Worm (Caenorhabditis elegans) whole organism, L4/young adult: ENCODE results near the gene gln-1.

Experiments
- W03F9.2 ChIP-seq: fragments of 150-350 bp; optimal IDR thresholded peaks from 2 replicates; lab custom pipeline; 2014; ENCODE audit warnings: missing biosample characterization, missing genetic modification characterization
- dao-5 ChIP-seq: sonication (generic microtip); optimal IDR thresholded peaks from 2 replicates; lab custom pipeline; 2016; ENCODE audit warnings: missing genotype, missing genetic modification characterization, moderate library complexity, missing compliant biosample characterization
- him-1 ChIP-seq: sonication (generic microtip); optimal IDR thresholded peaks from 2 replicates; lab custom pipeline; 2016; ENCODE audit warnings: missing genotype, missing genetic modification reagents, missing genetic modification characterization, missing compliant biosample characterization

gln-1 gene

ce11 chrX:6085824-6086223, 27.8 kb downstream of the gln-1 start, which contains the start of gene C45B2.1:
Gene C45B2.1 (plus strand): TSS chrX:6086124.
- TF ChIP-seq W03F9.2: no peak
- TF ChIP-seq him-1 (tag; lab: Kevin White, UChicago): no peak
- TF ChIP-seq dao-5 (tag; lab: Kevin White, UChicago): no peak

ce11 chrX:6087676-6088075, 29.6 kb downstream of the gln-1 start, which contains the start of gene C45B2.8:
Gene C45B2.8 (plus strand): TSS chrX:6087976.
- TF ChIP-seq dao-5 (tag; lab: Kevin White, UChicago) (no peak), him-1 (tag; lab: Kevin White, UChicago) (no peak), W03F9.2 (no peak)

- no peak for TF ChIP-seq dao-5 (tag; lab: Kevin White, UChicago)
- TF ChIP-seq W03F9.2: no peak
- no peak for TF ChIP-seq him-1 (tag; lab: Kevin White, UChicago)
Measured at ce11 chrX:6088718-6089117, 30.7 kb downstream of the gln-1 start.

ce11 chrX:6090779-6091178, 32.7 kb downstream of the gln-1 start:
- TF ChIP-seq dao-5 (tag; lab: Kevin White, UChicago) (no peak), W03F9.2 (no peak), him-1 (tag; lab: Kevin White, UChicago) (no peak)

- TF ChIP-seq him-1 (tag; lab: Kevin White, UChicago): peak; percentile 82
- TF ChIP-seq dao-5 (tag; lab: Kevin White, UChicago): peak; percentile 16
- TF ChIP-seq W03F9.2: peak; percentile 31
Measured at ce11 chrX:6091967-6092366, 33.9 kb downstream of the gln-1 start, which contains the start of gene hsp-3. Gene hsp-3 (minus strand): TSS chrX:6092124.

ce11 chrX:6092533-6092932, 34.5 kb downstream of the gln-1 start:
- TF ChIP-seq dao-5 (tag; lab: Kevin White, UChicago) (no peak), W03F9.2 (no peak), him-1 (tag; lab: Kevin White, UChicago) (no peak)

- TF ChIP-seq him-1 (tag; lab: Kevin White, UChicago) (no peak), dao-5 (tag; lab: Kevin White, UChicago) (no peak), W03F9.2 (no peak)
Measured at ce11 chrX:6093046-6093445, 35.0 kb downstream of the gln-1 start, which contains the start of gene C15H9.5. Gene C15H9.5 (plus strand): TSS chrX:6093300.

ce11 chrX:6097551-6097950, 39.5 kb downstream of the gln-1 start, which contains the start of gene C15H9.4:
Gene C15H9.4 (plus strand): TSS chrX:6097643.
- no peak for TF ChIP-seq him-1 (tag; lab: Kevin White, UChicago)
- no peak for TF ChIP-seq dao-5 (tag; lab: Kevin White, UChicago)
- TF ChIP-seq W03F9.2: no peak

ce11 chrX:6098420-6098819, 40.4 kb downstream of the gln-1 start:
- TF ChIP-seq W03F9.2 (no peak), him-1 (tag; lab: Kevin White, UChicago) (no peak), dao-5 (tag; lab: Kevin White, UChicago) (no peak)

ce11 chrX:6100395-6101099, 42.5 kb downstream of the gln-1 start:
- TF ChIP-seq W03F9.2 (no peak), him-1 (tag; lab: Kevin White, UChicago) (no peak), dao-5 (tag; lab: Kevin White, UChicago) (no peak)

- TF ChIP-seq W03F9.2 (no peak), dao-5 (tag; lab: Kevin White, UChicago) (no peak), him-1 (tag; lab: Kevin White, UChicago) (no peak)
Measured at ce11 chrX:6103297-6103696, 45.2 kb downstream of the gln-1 start, which contains the start of gene C15H9.11. Gene C15H9.11 (minus strand): TSS chrX:6103397.

ce11 chrX:6107962-6108361, 49.9 kb downstream of the gln-1 start:
- TF ChIP-seq dao-5 (tag; lab: Kevin White, UChicago) (no peak), W03F9.2 (no peak), him-1 (tag; lab: Kevin White, UChicago) (no peak)

- TF ChIP-seq W03F9.2 (no peak), dao-5 (tag; lab: Kevin White, UChicago) (no peak), him-1 (tag; lab: Kevin White, UChicago) (no peak)
Measured at ce11 chrX:6109288-6109770, 51.3 kb downstream of the gln-1 start, which contains the start of gene kynu-1. Gene kynu-1 (minus strand): TSS chrX:6109338.
